Worm (Caenorhabditis elegans) whole organism, mixed stage, embryonic: ENCODE measurements around the gene ragc-1.

Experiments
- M03D4.4 ChIP-seq: sonication (generic microtip); optimal IDR thresholded peaks from 2 replicates; lab custom pipeline; 2017; ENCODE audit warnings: mild to moderate bottlenecking, missing genetic modification characterization, missing compliant biosample characterization
- bed-3 ChIP-seq: fragments of 200-800 bp; sonication (Bioruptor generic); optimal IDR thresholded peaks from 3 replicates; lab custom pipeline; 2018; ENCODE audit warnings: mild to moderate bottlenecking, missing genetic modification characterization, moderate library complexity, missing compliant biosample characterization
- ceh-39 ChIP-seq: fragments of 150-350 bp; optimal IDR thresholded peaks from 2 replicates; lab custom pipeline; 2014; ENCODE audit warnings: missing biosample characterization, missing genetic modification characterization
- ceh-43 ChIP-seq: fragments of 200-800 bp; sonication (Bioruptor generic); optimal IDR thresholded peaks from 2 replicates; lab custom pipeline; 2018; ENCODE audit warnings: mild to moderate bottlenecking, missing genetic modification characterization, moderate library complexity, missing compliant biosample characterization
- ceh-83 ChIP-seq: fragments of 200-800 bp; sonication (Bioruptor generic); optimal IDR thresholded peaks from 2 replicates; lab custom pipeline; 2018; ENCODE audit warnings: mild to moderate bottlenecking, missing genetic modification characterization, missing compliant biosample characterization
- ces-1 ChIP-seq: fragments of 150-350 bp; optimal IDR thresholded peaks from 2 replicates; lab custom pipeline; 2014; ENCODE audit warnings: missing biosample characterization, missing genetic modification reagents, missing genetic modification characterization
- cnd-1 ChIP-seq: fragments of 200-800 bp; sonication (Bioruptor generic); optimal IDR thresholded peaks from 2 replicates; lab custom pipeline; 2018; ENCODE audit warnings: mild to moderate bottlenecking, missing genetic modification characterization, missing compliant biosample characterization
- drap-1 ChIP-seq: fragments of 200-800 bp; sonication (Bioruptor generic); optimal IDR thresholded peaks from 3 replicates; lab custom pipeline; 2018; ENCODE audit warnings: mild to moderate bottlenecking, missing genetic modification characterization, missing compliant biosample characterization
- elt-1 ChIP-seq: sonication (generic microtip); optimal IDR thresholded peaks from 2 replicates; lab custom pipeline; 2017; ENCODE audit warnings: missing genetic modification characterization, mild to moderate bottlenecking, missing compliant biosample characterization, antibody characterized with exemption, moderate library complexity, borderline replicate concordance; ENCODE audit not compliant: insufficient read depth
- flh-1 ChIP-seq: fragments of 200-800 bp; sonication (Bioruptor generic); optimal IDR thresholded peaks from 2 replicates; lab custom pipeline; 2018; ENCODE audit warnings: mild to moderate bottlenecking, missing genetic modification characterization, moderate library complexity, missing compliant biosample characterization
- ham-2 ChIP-seq: fragments of 200-800 bp; sonication (Bioruptor generic); optimal IDR thresholded peaks from 2 replicates; lab custom pipeline; 2018; ENCODE audit warnings: mild to moderate bottlenecking, missing genetic modification characterization, missing compliant biosample characterization
- hlh-1 ChIP-seq: fragments of 150-350 bp; optimal IDR thresholded peaks from 2 replicates; lab custom pipeline; 2014; ENCODE audit warnings: missing biosample characterization, missing genetic modification reagents, missing genetic modification characterization
- lin-13 ChIP-seq: fragments of 150-350 bp; optimal IDR thresholded peaks from 2 replicates; lab custom pipeline; 2014; ENCODE audit warnings: missing biosample characterization, missing genetic modification characterization
- lin-32 ChIP-seq: fragments of 200-800 bp; sonication (Bioruptor generic); optimal IDR thresholded peaks from 2 replicates; lab custom pipeline; 2018; ENCODE audit warnings: mild to moderate bottlenecking, missing genetic modification characterization, missing compliant biosample characterization
- lsy-2 ChIP-seq: fragments of 150-350 bp; optimal IDR thresholded peaks from 2 replicates; lab custom pipeline; 2014; ENCODE audit warnings: missing biosample characterization, missing genetic modification characterization
- mab-5 ChIP-seq: fragments of 150-350 bp; optimal IDR thresholded peaks from 2 replicates; lab custom pipeline; 2014; ENCODE audit warnings: missing biosample characterization, missing genetic modification characterization
- mep-1 ChIP-seq: fragments of 150-350 bp; optimal IDR thresholded peaks from 2 replicates; lab custom pipeline; 2017; ENCODE audit warnings: missing biosample characterization, missing genetic modification reagents, missing genetic modification characterization, inconsistent platforms
- mls-2 ChIP-seq: sonication (generic microtip); optimal IDR thresholded peaks from 2 replicates; lab custom pipeline; 2016; ENCODE audit warnings: mild to moderate bottlenecking, missing genetic modification characterization, moderate library complexity, missing compliant biosample characterization
- nhr-12 ChIP-seq: fragments of 150-350 bp; optimal IDR thresholded peaks from 2 replicates; lab custom pipeline; 2014; ENCODE audit warnings: missing biosample characterization, missing genetic modification characterization
- nhr-2 ChIP-seq: fragments of 150-350 bp; optimal IDR thresholded peaks from 2 replicates; lab custom pipeline; 2014; ENCODE audit warnings: missing biosample characterization, missing genetic modification characterization
- nhr-237 ChIP-seq: fragments of 150-350 bp; optimal IDR thresholded peaks from 2 replicates; lab custom pipeline; 2014; ENCODE audit warnings: missing biosample characterization, missing genetic modification characterization
- nhr-76 ChIP-seq: sonication (generic microtip); optimal IDR thresholded peaks from 2 replicates; lab custom pipeline; 2017; ENCODE audit warnings: missing biosample characterization, missing genetic modification characterization
- pha-4 ChIP-seq: fragments of 150-350 bp; optimal IDR thresholded peaks from 2 replicates; lab custom pipeline; 2018; ENCODE audit warnings: missing biosample characterization, missing genetic modification reagents, missing genetic modification characterization
- sptf-1 ChIP-seq: sonication (generic microtip); optimal IDR thresholded peaks from 2 replicates; lab custom pipeline; 2017; ENCODE audit warnings: mild to moderate bottlenecking, missing genetic modification characterization, moderate library complexity, missing compliant biosample characterization
- unc-120 ChIP-seq: sonication (generic microtip); optimal IDR thresholded peaks from 2 replicates; lab custom pipeline; 2017; ENCODE audit warnings: missing genetic modification characterization, missing compliant biosample characterization; ENCODE audit not compliant: poor library complexity, severe bottlenecking
- unc-39 ChIP-seq: fragments of 150-350 bp; optimal IDR thresholded peaks from 2 replicates; lab custom pipeline; 2014; ENCODE audit warnings: missing biosample characterization, missing genetic modification characterization
- unc-62 ChIP-seq: fragments of 150-350 bp; optimal IDR thresholded peaks from 2 replicates; lab custom pipeline; 2014; ENCODE audit warnings: missing biosample characterization, missing genetic modification reagents, missing genetic modification characterization
- zip-8 ChIP-seq: fragments of 150-350 bp; optimal IDR thresholded peaks from 2 replicates; lab custom pipeline; 2014; ENCODE audit warnings: missing biosample characterization, missing genetic modification characterization
- ztf-11 ChIP-seq: fragments of 150-350 bp; optimal IDR thresholded peaks from 2 replicates; lab custom pipeline; 2014; ENCODE audit warnings: missing biosample characterization, missing genetic modification characterization

Gene ragc-1

ce11 chrIV:11631750-11632149, 27.0 kb upstream of the ragc-1 start, which contains the start of gene F58B3.4:
TSS of gene F58B3.4 (minus strand) at chrIV:11631850.
- TF ChIP-seq unc-120 (tag; lab: Kevin White, UChicago) (no peak), ceh-43 (GFP tag; lab: Kevin White, UChicago) (no peak), ces-1 (GFP tag; lab: Kevin White, UChicago) (no peak), nhr-12 (no peak), sptf-1 (tag; lab: Kevin White, UChicago) (no peak), cnd-1 (tag; lab: Kevin White, UChicago) (no peak), nhr-2 (tag; lab: Kevin White, UChicago) (no peak), mep-1 (no peak)

ce11 chrIV:11627847-11628246, 23.1 kb upstream of the ragc-1 start, which contains the start of gene lys-6:
TSS of gene lys-6 (minus strand) at chrIV:11627947.
- TF ChIP-seq ceh-83 (no peak), lsy-2 (tag; lab: Kevin White, UChicago) (no peak), unc-62 (GFP tag; lab: Kevin White, UChicago) (no peak), ceh-39 (tag; lab: Kevin White, UChicago) (no peak), ceh-43 (GFP tag; lab: Kevin White, UChicago) (no peak), M03D4.4 (tag; lab: Kevin White, UChicago) (no peak), flh-1 (GFP tag; lab: Kevin White, UChicago) (no peak), sptf-1 (tag; lab: Kevin White, UChicago) (no peak), zip-8 (tag; lab: Kevin White, UChicago) (no peak), mab-5 (tag; lab: Kevin White, UChicago) (no peak), pha-4 (no peak), cnd-1 (tag; lab: Kevin White, UChicago) (no peak), ham-2 (GFP tag; lab: Kevin White, UChicago) (no peak), unc-120 (tag; lab: Kevin White, UChicago) (no peak), hlh-1 (no peak), ces-1 (GFP tag; lab: Kevin White, UChicago) (no peak), lin-32 (no peak), ztf-11 (no peak)

- TF ChIP-seq nhr-237 = no peak
- no peak for TF ChIP-seq ceh-39 (tag; lab: Kevin White, UChicago)
- no peak for TF ChIP-seq drap-1 (GFP tag; lab: Kevin White, UChicago)
- TF ChIP-seq ceh-83 = no peak
- TF ChIP-seq unc-39 (tag; lab: Kevin White, UChicago) = no peak
- TF ChIP-seq sptf-1 (tag; lab: Kevin White, UChicago) = no peak
- no peak for TF ChIP-seq mep-1
- TF ChIP-seq pha-4 = no peak
- TF ChIP-seq elt-1 (tag; lab: Kevin White, UChicago) = no peak
- no peak for TF ChIP-seq nhr-12
- TF ChIP-seq mls-2 (tag; lab: Kevin White, UChicago) = no peak
- no peak for TF ChIP-seq nhr-2 (tag; lab: Kevin White, UChicago)
- TF ChIP-seq flh-1 (GFP tag; lab: Kevin White, UChicago) = no peak
- TF ChIP-seq lin-13 = no peak
Measured at ce11 chrIV:11625482-11625881, 20.7 kb upstream of the ragc-1 start, which contains the start of gene lys-5. TSS of gene lys-5 (minus strand) at chrIV:11625582.

- TF ChIP-seq nhr-76 (tag; lab: Kevin White, UChicago) (no peak), sptf-1 (tag; lab: Kevin White, UChicago) (no peak), flh-1 (GFP tag; lab: Kevin White, UChicago) (no peak), mep-1 (no peak), nhr-12 (no peak), ceh-43 (GFP tag; lab: Kevin White, UChicago) (no peak), lin-13 (no peak), bed-3 (GFP tag; lab: Kevin White, UChicago) (no peak), ces-1 (GFP tag; lab: Kevin White, UChicago) (no peak), ceh-83 (no peak), cnd-1 (tag; lab: Kevin White, UChicago) (no peak), hlh-1 (no peak)
Measured at ce11 chrIV:11623759-11624287, 19.1 kb upstream of the ragc-1 start.

ce11 chrIV:11623060-11623459, 18.3 kb upstream of the ragc-1 start, which contains the start of gene lys-4:
TSS of gene lys-4 (minus strand) at chrIV:11623174.
- TF ChIP-seq unc-62 (GFP tag; lab: Kevin White, UChicago) (no peak), mep-1 (no peak), nhr-237 (no peak), cnd-1 (tag; lab: Kevin White, UChicago) (no peak), sptf-1 (tag; lab: Kevin White, UChicago) (no peak), lin-13 (no peak), hlh-1 (no peak)
